Fruit fly (Drosophila melanogaster) whole organism, wandering third instar larva: Measurements from ENCODE around the gene Zir.

Source experiments
- CG9705 ChIP-seq: fragments of 200-800 bp; sonication (Bioruptor generic); optimal IDR thresholded peaks from 2 replicates; lab custom pipeline; 2018; ENCODE audit warnings: missing biosample characterization, mild to moderate bottlenecking, missing genetic modification characterization
- Rel ChIP-seq, 2 experiments: fragments of 200-800 bp; sonication (Bioruptor generic) in 1 of 2; optimal IDR thresholded peaks; 2 replicates in 1 of 2; 3 replicates in 1 of 2; lab custom pipeline; 2016 to 2019; ENCODE audit warnings: mild to moderate bottlenecking in 2 of 2, missing biosample characterization in 2 of 2, missing genetic modification characterization in 2 of 2, moderate library complexity in 1 of 2
- fru ChIP-seq: fragments of 200-800 bp; sonication (Bioruptor generic); optimal IDR thresholded peaks from 3 replicates; lab custom pipeline; 2016; ENCODE audit warnings: missing biosample characterization, mild to moderate bottlenecking, missing genetic modification characterization
- h ChIP-seq: fragments of 200-800 bp; sonication (Bioruptor generic); optimal IDR thresholded peaks from 3 replicates; lab custom pipeline; 2016; ENCODE audit warnings: missing biosample characterization, mild to moderate bottlenecking, missing genetic modification characterization
- pan ChIP-seq: fragments of >200 bp; optimal IDR thresholded peaks from 2 replicates; lab custom pipeline; 2017
- rgr ChIP-seq: fragments of 200-800 bp; sonication (Bioruptor generic); optimal IDR thresholded peaks from 3 replicates; lab custom pipeline; 2016; ENCODE audit warnings: missing biosample characterization, mild to moderate bottlenecking, missing genetic modification characterization
- usp ChIP-seq: fragments of >200 bp; optimal IDR thresholded peaks from 2 replicates; lab custom pipeline; 2017; ENCODE audit warnings: missing biosample characterization, missing genetic modification characterization
- woc ChIP-seq: sonication (Bioruptor generic); optimal IDR thresholded peaks from 2 replicates; lab custom pipeline; 2016; ENCODE audit warnings: missing biosample characterization, mild to moderate bottlenecking, missing genetic modification characterization

DNA sequence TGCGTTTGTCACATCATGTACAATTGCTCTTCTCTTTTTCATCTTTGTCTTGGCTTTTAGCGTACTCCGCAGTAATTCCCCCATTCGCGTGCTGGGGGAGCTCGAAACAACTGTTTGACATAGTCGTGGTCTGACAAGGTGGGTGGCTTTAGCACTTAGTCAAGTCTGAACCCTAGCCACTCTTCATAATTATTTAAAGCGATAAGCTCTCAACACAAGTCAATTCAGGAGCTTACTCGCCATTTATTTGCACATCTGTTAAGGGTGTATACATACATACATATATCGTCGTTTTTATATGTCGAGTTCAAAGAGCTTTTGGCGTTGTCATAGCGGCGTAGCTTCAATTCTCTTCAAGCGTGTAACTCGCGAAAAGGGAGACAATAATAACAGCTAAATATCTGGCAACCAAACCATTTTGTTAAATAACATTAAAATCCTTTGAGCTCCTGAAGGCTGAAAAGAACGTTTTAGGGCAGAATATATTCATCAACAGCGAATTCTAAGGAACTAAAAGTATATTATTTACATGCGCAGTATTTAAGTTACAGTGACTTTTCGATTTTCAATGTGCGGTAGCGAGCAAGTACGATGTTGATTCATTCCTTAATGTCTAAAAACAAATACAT lies 20.7 kb upstream of the Zir start:
- no peak for TF ChIP-seq rgr (GFP tag; lab: Kevin White, UChicago)
- no peak for TF ChIP-seq usp (GFP tag; lab: Kevin White, UChicago)
- TF ChIP-seq h (GFP tag; lab: Kevin White, UChicago): no peak
- no peak for TF ChIP-seq woc (GFP tag; lab: Kevin White, UChicago)
- TF ChIP-seq CG9705: no peak
- TF ChIP-seq fru (GFP tag; lab: Kevin White, UChicago): no peak
- peak; percentile 55 for TF ChIP-seq Rel (GFP tag; optimal IDR thresholded peaks at IDR 0.05; lab: Kevin White, UChicago)
- TF ChIP-seq Rel (tag; optimal IDR thresholded peaks at IDR 0.05; lab: Kevin White, UChicago): peak; percentile 81
- TF ChIP-seq pan: no peak
